Worm (Caenorhabditis elegans) whole organism, L4 larva: ENCODE measurements around the gene srt-19.
"Not testable (repeated sequence)": the region's sequence is repeated elsewhere in the genome, so short reads cannot be mapped to it uniquely, and the experiment has no call there.

Experiments used
- duxl-1 ChIP-seq: sonication (generic microtip); optimal IDR thresholded peaks from 2 replicates; lab custom pipeline; 2016; ENCODE audit warnings: mild to moderate bottlenecking, missing genetic modification characterization, moderate library complexity, missing compliant biosample characterization; ENCODE audit not compliant: poor library complexity
- lsy-2 ChIP-seq, 2 experiments: fragments of 150-350 bp in 1 of 2; sonication (generic microtip) in 1 of 2; optimal IDR thresholded peaks; 2 replicates each; lab custom pipeline; 2014 to 2017; ENCODE audit warnings: missing biosample characterization in 2 of 2, missing genetic modification characterization in 2 of 2
- saeg-2 ChIP-seq: fragments of 200-800 bp; sonication (Bioruptor generic); IDR thresholded peaks from 2 replicates; pipeline ENCODE4 v1.3.6; 2022; ENCODE audit warnings: missing genetic modification reagents, missing genetic modification characterization, missing compliant biosample characterization
- unc-130 ChIP-seq: sonication (generic microtip); optimal IDR thresholded peaks from 2 replicates; lab custom pipeline; 2016; ENCODE audit warnings: missing genetic modification reagents, missing genetic modification characterization, missing compliant biosample characterization
- unc-39 ChIP-seq: sonication (generic microtip); optimal IDR thresholded peaks from 2 replicates; lab custom pipeline; 2017; ENCODE audit warnings: missing biosample characterization, missing genetic modification characterization
- ztf-11 ChIP-seq: fragments of 150-350 bp; optimal IDR thresholded peaks from 2 replicates; lab custom pipeline; 2014; ENCODE audit warnings: missing biosample characterization, missing genetic modification characterization

DNA sequence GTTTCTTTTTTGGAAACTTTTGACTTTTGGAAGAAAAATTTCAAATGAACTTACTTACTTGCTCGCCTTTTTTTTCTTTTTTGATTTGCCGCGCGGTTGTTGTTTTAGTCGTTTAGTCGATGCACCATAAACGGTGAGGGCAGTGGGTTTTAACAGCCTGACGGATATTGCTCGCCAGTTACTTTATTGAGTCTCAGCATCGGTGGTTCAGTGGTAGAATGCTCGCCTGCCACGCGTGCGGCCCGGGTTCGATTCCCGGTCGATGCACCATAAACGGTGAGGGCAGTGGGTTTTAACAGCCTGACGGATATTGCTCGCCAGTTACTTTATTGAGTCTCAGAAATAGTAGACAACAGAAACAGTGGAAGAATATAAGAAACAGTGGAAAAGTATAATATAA, 25.6 kb downstream of the srt-19 start:
- not testable (repeated sequence) for TF ChIP-seq unc-39; ztf-11 (tag; lab: Kevin White, UChicago); lsy-2 (tag; optimal IDR thresholded peaks at IDR 0.05; lab: Kevin White, UChicago); saeg-2 (GFP tag; lab: Robert Waterston, UW); duxl-1 (tag; lab: Kevin White, UChicago); unc-130 (GFP tag; lab: Kevin White, UChicago)
